Worm (Caenorhabditis elegans) whole organism, L1 larva: ENCODE measurements around the gene M05D6.3.

ENCODE experiments used
- ceh-82 ChIP-seq, 3 experiments: fragments of 150-350 bp in 1 of 3; sonication (generic microtip) in 2 of 3; optimal IDR thresholded peaks; 2 replicates each; lab custom pipeline; 2014 to 2017; ENCODE audit warnings: missing biosample characterization in 3 of 3, missing genetic modification characterization in 3 of 3
- ceh-88 ChIP-seq: fragments of 200-800 bp; sonication (Bioruptor generic); IDR thresholded peaks from 2 replicates; pipeline ENCODE4 v1.3.6; 2022; ENCODE audit warnings: missing genetic modification characterization, missing compliant biosample characterization
- elt-3 ChIP-seq, 6 experiments: fragments of 150-350 bp in 1 of 6; sonication (generic microtip); optimal IDR thresholded peaks; 2 replicates each; lab custom pipeline; 2017 to 2018; ENCODE audit warnings: missing biosample characterization in 6 of 6, missing genetic modification characterization in 6 of 6, inconsistent platforms in 1 of 6
- lsy-2 ChIP-seq, 2 experiments: fragments of 150-350 bp; optimal IDR thresholded peaks; 2 replicates each; lab custom pipeline; 2014; ENCODE audit warnings: missing biosample characterization in 2 of 2, missing genetic modification characterization in 2 of 2
- unc-130 ChIP-seq: fragments of 150-350 bp; optimal IDR thresholded peaks from 2 replicates; lab custom pipeline; 2017; ENCODE audit warnings: missing biosample characterization, missing genetic modification characterization, inconsistent platforms
- zip-4 ChIP-seq: fragments of 200-800 bp; sonication (Bioruptor generic); optimal IDR thresholded peaks from 2 replicates; lab custom pipeline; 2018; ENCODE audit warnings: mild to moderate bottlenecking, missing genetic modification characterization, moderate library complexity, missing compliant biosample characterization
- ztf-11 ChIP-seq, 2 experiments: sonication (generic microtip); optimal IDR thresholded peaks; 2 replicates each; lab custom pipeline; 2016 to 2017; ENCODE audit warnings: missing genetic modification characterization in 2 of 2, missing biosample characterization in 1 of 2, missing compliant biosample characterization in 1 of 2

- peak; percentile 33 to 59 for TF ChIP-seq lsy-2 (tag; optimal IDR thresholded peaks at IDR 0.05; lab: Kevin White, UChicago)
- no peak for TF ChIP-seq ceh-82 (tag; optimal IDR thresholded peaks at IDR 0.05; lab: Kevin White, UChicago)
- TF ChIP-seq ceh-88 (GFP tag; lab: Robert Waterston, UW): no peak
- TF ChIP-seq unc-130 (tag; lab: Kevin White, UChicago): peak; percentile 38
- TF ChIP-seq elt-3 (tag; optimal IDR thresholded peaks at IDR 0.05; lab: Kevin White, UChicago): no peak
- TF ChIP-seq ztf-11 (tag; optimal IDR thresholded peaks at IDR 0.05; lab: Kevin White, UChicago): no peak
- no peak for TF ChIP-seq zip-4
These were observed 11.1 kb upstream of the M05D6.3 start, which contains the start of gene fars-3 for ce11 chrII:8464448-8464898.
